Worm (Caenorhabditis elegans): Measurements from ENCODE around the gene C43G2.3.

DNA sequence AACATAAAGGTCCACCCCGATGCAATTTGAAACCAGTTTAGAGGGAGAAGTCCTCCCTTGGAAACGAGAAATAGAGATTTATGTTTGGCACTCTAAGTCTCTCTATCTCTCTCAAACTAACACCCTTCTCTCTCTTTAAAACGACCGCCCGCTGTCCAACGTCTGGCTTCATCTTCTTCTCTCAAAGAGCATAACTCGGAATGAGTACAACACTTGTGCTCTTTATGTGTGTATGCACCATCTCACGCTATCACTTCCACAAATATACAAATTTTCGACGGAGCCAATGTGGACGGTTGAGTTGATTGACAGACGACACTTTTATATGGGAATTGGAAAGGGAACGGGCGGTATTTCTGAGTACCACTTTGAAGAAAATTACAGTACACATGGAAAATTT, 3.7 kb upstream of the C43G2.3 start:
- TF ChIP-seq ces-1 (GFP tag; optimal IDR thresholded peaks at IDR 0.05) = peak; percentile 2
- TF ChIP-seq snpc-4 (tag; optimal IDR thresholded peaks at IDR 0.05) = no peak
- TF ChIP-seq ceh-43 (GFP tag; optimal IDR thresholded peaks at IDR 0.05) = no peak
- TF ChIP-seq cnd-1 (tag; optimal IDR thresholded peaks at IDR 0.05) = no peak
- no peak for TF ChIP-seq nhr-28 (tag; optimal IDR thresholded peaks at IDR 0.05)

Measured in whole organism, mixed stage, embryonic.